Fruit fly (Drosophila melanogaster): ENCODE data around the gene CG1789.
A peak's percentile ranks its signal among the peaks of the same experiment; 100 is the strongest.

Gene CG1789

DNA sequence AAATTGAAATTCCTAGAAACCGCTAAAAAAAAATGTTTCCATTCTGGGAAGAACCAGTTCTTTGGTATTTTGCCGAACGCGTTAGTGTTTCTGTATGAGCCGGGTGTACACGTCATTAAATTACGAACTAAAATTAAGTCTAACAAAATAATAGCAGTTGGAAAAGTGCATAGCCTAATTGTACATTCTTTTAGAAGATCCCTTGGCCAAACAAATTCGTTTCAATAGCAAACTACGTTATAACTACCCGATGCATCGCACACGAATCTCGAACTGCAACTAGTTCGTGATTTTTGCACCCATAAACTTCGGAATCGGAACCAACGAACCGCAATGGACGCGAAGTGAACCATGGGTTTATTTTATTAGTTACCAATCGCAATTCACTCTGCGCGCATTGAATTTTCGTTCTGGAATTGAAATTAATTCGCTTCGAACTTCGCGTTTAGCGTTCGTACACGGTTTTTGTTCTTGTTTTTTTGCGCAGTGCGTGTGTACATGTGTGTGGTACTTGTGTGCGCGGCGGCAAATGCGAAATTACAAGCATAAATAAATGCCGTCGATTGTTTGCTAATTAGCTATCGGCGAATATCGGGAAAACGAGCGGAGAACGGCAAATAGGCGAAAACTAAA, 39.0 kb upstream of the CG1789 start, which contains the start of gene CAH3 (continued):
- TF ChIP-seq da (GFP tag; optimal IDR thresholded peaks at IDR 0.05) (peak; percentile 77), Dp (GFP tag; optimal IDR thresholded peaks at IDR 0.05) (peak; percentile 69), CG18011 (GFP tag; optimal IDR thresholded peaks at IDR 0.05) (peak; percentile 75), CG2712 (tag; optimal IDR thresholded peaks at IDR 0.05) (peak; percentile 96), sima (GFP tag; optimal IDR thresholded peaks at IDR 0.05) (peak; percentile 25), klu (GFP tag; IDR thresholded peaks at IDR 0.05) (peak; percentile 73), CG6689 (GFP tag; IDR thresholded peaks at IDR 0.05) (peak; percentile 91), Dip2 (GFP tag; IDR thresholded peaks at IDR 0.05) (no peak), aop (GFP tag; IDR thresholded peaks at IDR 0.05) (peak; percentile 78), cg (GFP tag; optimal IDR thresholded peaks at IDR 0.05) (no peak), Xrp1 (GFP tag; IDR thresholded peaks at IDR 0.05) (peak; percentile 94), pnt (GFP tag; optimal IDR thresholded peaks at IDR 0.05) (peak; percentile 89), CG6654 (GFP tag; optimal IDR thresholded peaks at IDR 0.05) (peak; percentile 82), CG12155 (GFP tag; optimal IDR thresholded peaks at IDR 0.05) (peak; percentile 90), H15 (GFP tag; IDR thresholded peaks at IDR 0.05) (peak; percentile 88), Mad (GFP tag; optimal IDR thresholded peaks at IDR 0.05) (peak; percentile 94), CG1602 (GFP tag; optimal IDR thresholded peaks at IDR 0.05) (peak; percentile 90), CG33213 (GFP tag; optimal IDR thresholded peaks at IDR 0.05) (peak; percentile 93), CG7271 (tag; optimal IDR thresholded peaks at IDR 0.05) (peak; percentile 65), jigr1 (GFP tag; IDR thresholded peaks at IDR 0.05) (peak; percentile 60; the same call in 1 of the 3 replicates), CG11398 (GFP tag; optimal IDR thresholded peaks at IDR 0.05) (peak; percentile 89), CG4282 (GFP tag; optimal IDR thresholded peaks at IDR 0.05) (peak; percentile 86), amos (GFP tag; IDR thresholded peaks at IDR 0.05; ENCODE audit: partially characterized antibody) (no peak), nerfin-2 (GFP tag; IDR thresholded peaks at IDR 0.05; ENCODE audit: partially characterized antibody) (no peak), Vsx1 (GFP tag; optimal IDR thresholded peaks at IDR 0.05) (peak; percentile 73), CG4730 (GFP tag; IDR thresholded peaks at IDR 0.05) (peak; percentile 78), pan (optimal IDR thresholded peaks at IDR 0.05) (no peak), pan (GFP tag; optimal IDR thresholded peaks at IDR 0.05 in 1 of 2, IDR thresholded peaks at IDR 0.05 in 1 of 2) (peak in 1 of 2 experiments; percentile 94), GATAe (GFP tag; conservative IDR thresholded peaks at IDR 0.05) (no peak; the same call in 1 of the 2 replicates), scrt (GFP tag; optimal IDR thresholded peaks at IDR 0.05) (peak; percentile 79), Doc2 (GFP tag; IDR thresholded peaks at IDR 0.05) (peak; percentile 48; the same call in 1 of the 2 replicates), CG11696 (GFP tag; IDR thresholded peaks at IDR 0.05) (peak; percentile 71), btn (GFP tag; optimal IDR thresholded peaks at IDR 0.05) (peak; percentile 86), Hmx (GFP tag; optimal IDR thresholded peaks at IDR 0.05) (peak; percentile 80), CG14014 (GFP tag; IDR thresholded peaks at IDR 0.05) (peak; percentile 93), cato (GFP tag; optimal IDR thresholded peaks at IDR 0.05; ENCODE audit: borderline replicate concordance) (peak; percentile 84), pita (GFP tag; optimal IDR thresholded peaks at IDR 0.05) (no peak), E2f2 (GFP tag; IDR thresholded peaks at IDR 0.05) (peak; percentile 83), Oli (tag; optimal IDR thresholded peaks at IDR 0.05) (peak; percentile 92), sisA (GFP tag; IDR thresholded peaks at IDR 0.05) (peak; percentile 84), Opbp (GFP tag; IDR thresholded peaks at IDR 0.05; ENCODE audit: partially characterized antibody) (no peak), fu2 (GFP tag; optimal IDR thresholded peaks at IDR 0.05) (peak; percentile 92), Chrac-16 (GFP tag; optimal IDR thresholded peaks at IDR 0.05) (peak; percentile 91), luna (GFP tag; optimal IDR thresholded peaks at IDR 0.05) (peak; percentile 46), tio (GFP tag; optimal IDR thresholded peaks at IDR 0.05) (peak; percentile 90), Rfx (GFP tag; IDR thresholded peaks at IDR 0.05) (peak; percentile 95), CG12769 (tag; optimal IDR thresholded peaks at IDR 0.05) (peak; percentile 97), CG12236 (GFP tag; optimal IDR thresholded peaks at IDR 0.05) (peak; percentile 91), Mes4 (GFP tag; optimal IDR thresholded peaks at IDR 0.05) (peak; percentile 91), CG18476 (GFP tag; optimal IDR thresholded peaks at IDR 0.05) (peak; percentile 88), Abd-B (GFP tag; optimal IDR thresholded peaks at IDR 0.05) (peak; percentile 89)

Data from whole organism, embryonic.